Fruit fly (Drosophila melanogaster) whole organism, embryonic: Measurements from ENCODE around the gene Alg11.

ENCODE experiments used
- Blimp-1 ChIP-seq: fragments of 200-800 bp; sonication (Bioruptor generic); optimal IDR thresholded peaks from 3 replicates; lab custom pipeline; 2018; ENCODE audit warnings: missing biosample characterization, missing genetic modification characterization, mild to moderate bottlenecking, moderate library complexity, missing genetic modification reagents
- CG10147 ChIP-seq: fragments of 200-800 bp; sonication (Bioruptor generic); optimal IDR thresholded peaks from 2 replicates; lab custom pipeline; 2019; ENCODE audit warnings: missing biosample characterization, mild to moderate bottlenecking, missing genetic modification characterization, moderate library complexity
- CG11456 ChIP-seq: fragments of 200-800 bp; sonication (Bioruptor generic); IDR thresholded peaks from 3 replicates; pipeline ENCODE4 v1.3.6; 2022; ENCODE audit warnings: missing biosample characterization, missing genetic modification characterization
- CG13624 ChIP-seq: fragments of 200-800 bp; sonication (Bioruptor generic); optimal IDR thresholded peaks from 2 replicates; lab custom pipeline; 2016; ENCODE audit warnings: missing biosample characterization, missing genetic modification characterization
- CG14860 ChIP-seq: fragments of 200-800 bp; sonication (Bioruptor generic); IDR thresholded peaks from 3 replicates; pipeline ENCODE4 v1.3.6; 2022; ENCODE audit warnings: missing biosample characterization, missing genetic modification characterization; ENCODE audit not compliant: partially characterized antibody
- CG15696 ChIP-seq: fragments of 200-800 bp; sonication (Bioruptor generic); optimal IDR thresholded peaks from 2 replicates; lab custom pipeline; 2019; ENCODE audit warnings: missing biosample characterization, mild to moderate bottlenecking, missing genetic modification characterization, moderate library complexity
- CG17829 ChIP-seq: fragments of 200-800 bp; optimal IDR thresholded peaks from 2 replicates; lab custom pipeline; 2019; ENCODE audit warnings: missing biosample characterization, mild to moderate bottlenecking, missing genetic modification characterization, moderate library complexity
- CG18011 ChIP-seq: fragments of 200-800 bp; sonication (Bioruptor generic); optimal IDR thresholded peaks from 2 replicates; lab custom pipeline; 2017; ENCODE audit warnings: missing biosample characterization, missing genetic modification characterization, mild to moderate bottlenecking, moderate library complexity, missing genotype
- CG2875 ChIP-seq: fragments of 200-800 bp; sonication (Bioruptor generic); optimal IDR thresholded peaks from 2 replicates; lab custom pipeline; 2017; ENCODE audit warnings: missing biosample characterization, mild to moderate bottlenecking, missing genetic modification characterization, missing genetic modification reagents
- CG30403 ChIP-seq: fragments of 200-800 bp; sonication (Bioruptor generic); optimal IDR thresholded peaks from 3 replicates; lab custom pipeline; 2016; ENCODE audit warnings: missing biosample characterization, missing genetic modification characterization
- CG31388 ChIP-seq: fragments of 200-800 bp; sonication (Bioruptor generic); optimal IDR thresholded peaks from 2 replicates; lab custom pipeline; 2016; ENCODE audit warnings: missing biosample characterization, missing genetic modification characterization
- CG3163 ChIP-seq: fragments of 200-800 bp; sonication (Bioruptor generic); optimal IDR thresholded peaks from 3 replicates; lab custom pipeline; 2016; ENCODE audit warnings: missing biosample characterization, missing genetic modification characterization
- CG4404 ChIP-seq: fragments of 200-800 bp; sonication (Bioruptor generic); IDR thresholded peaks from 2 replicates; pipeline ENCODE4 v1.3.6; 2022; ENCODE audit warnings: missing biosample characterization, missing genetic modification characterization
- CG6654 ChIP-seq: fragments of 200-800 bp; sonication (Bioruptor generic); optimal IDR thresholded peaks from 2 replicates; lab custom pipeline; 2017; ENCODE audit warnings: missing biosample characterization, mild to moderate bottlenecking, missing genetic modification characterization
- CG8089 ChIP-seq: fragments of 200-800 bp; sonication (Bioruptor generic); optimal IDR thresholded peaks from 3 replicates; lab custom pipeline; 2016; ENCODE audit warnings: missing biosample characterization, missing genetic modification characterization
- CG9817 ChIP-seq: fragments of 200-800 bp; sonication (Bioruptor generic); optimal IDR thresholded peaks from 2 replicates; lab custom pipeline; 2018; ENCODE audit warnings: missing biosample characterization, mild to moderate bottlenecking, missing genetic modification characterization, moderate library complexity
- Chrac-16 ChIP-seq: fragments of 200-800 bp; sonication (Bioruptor generic); optimal IDR thresholded peaks from 3 replicates; lab custom pipeline; 2016; ENCODE audit warnings: missing biosample characterization, missing genetic modification characterization
- CrebB ChIP-seq: fragments of 200-800 bp; sonication (Bioruptor generic); optimal IDR thresholded peaks from 3 replicates; lab custom pipeline; 2018; ENCODE audit warnings: missing biosample characterization, mild to moderate bottlenecking, missing genetic modification characterization
- Dp ChIP-seq: fragments of 200-800 bp; sonication (Bioruptor generic); optimal IDR thresholded peaks from 2 replicates; lab custom pipeline; 2018; ENCODE audit warnings: missing biosample characterization, mild to moderate bottlenecking, missing genetic modification characterization, moderate library complexity
- H2.0 ChIP-seq: fragments of 200-800 bp; sonication (Bioruptor generic); IDR thresholded peaks from 2 replicates; pipeline ENCODE4 v1.3.6; 2022; ENCODE audit warnings: missing biosample characterization, missing genetic modification characterization
- HLHmδ ChIP-seq: fragments of 200-800 bp; sonication (Bioruptor generic); optimal IDR thresholded peaks from 2 replicates; lab custom pipeline; 2018; ENCODE audit warnings: missing biosample characterization, mild to moderate bottlenecking, missing genetic modification characterization, moderate library complexity
- Hey ChIP-seq: fragments of 200-800 bp; sonication (Bioruptor generic); optimal IDR thresholded peaks from 3 replicates; lab custom pipeline; 2018; ENCODE audit warnings: missing biosample characterization, mild to moderate bottlenecking, missing genetic modification characterization
- Hr39 ChIP-seq: fragments of >200 bp; optimal IDR thresholded peaks from 2 replicates; lab custom pipeline; 2017
- Hsf ChIP-seq: fragments of 200-800 bp; sonication (Bioruptor generic); optimal IDR thresholded peaks from 3 replicates; lab custom pipeline; 2016; ENCODE audit warnings: missing biosample characterization, missing genetic modification characterization
- Kr ChIP-seq: fragments of 200-800 bp; sonication (Bioruptor generic); optimal IDR thresholded peaks from 2 replicates; lab custom pipeline; 2017; ENCODE audit warnings: missing biosample characterization, mild to moderate bottlenecking, missing genetic modification characterization
- NFAT ChIP-seq: fragments of 200-800 bp; sonication (Bioruptor generic); IDR thresholded peaks from 2 replicates; pipeline ENCODE4 v1.3.6; 2022; ENCODE audit warnings: missing biosample characterization, missing genetic modification characterization
- Pdp1 ChIP-seq, 2 experiments: fragments of 200-800 bp; sonication (Bioruptor generic); optimal IDR thresholded peaks; 3 replicates each; lab custom pipeline; 2016; ENCODE audit warnings: missing biosample characterization in 2 of 2, missing genetic modification characterization in 2 of 2, mild to moderate bottlenecking in 1 of 2, moderate library complexity in 1 of 2
- Ptx1 ChIP-seq: fragments of 200-800 bp; sonication (Bioruptor generic); IDR thresholded peaks from 2 replicates; pipeline ENCODE4 v1.3.6; 2022; ENCODE audit warnings: missing biosample characterization, missing genetic modification characterization
- Taf1 ChIP-seq: fragments of 200-800 bp; sonication (Bioruptor generic); IDR thresholded peaks from 2 replicates; pipeline ENCODE4 v1.3.6; 2022; ENCODE audit warnings: missing biosample characterization, missing genetic modification characterization
- ac ChIP-seq: fragments of 200-800 bp; sonication (Bioruptor generic); optimal IDR thresholded peaks from 3 replicates; lab custom pipeline; 2017; ENCODE audit warnings: missing biosample characterization, mild to moderate bottlenecking, missing genetic modification characterization
- bcd ChIP-seq: fragments of 200-800 bp; sonication (Bioruptor generic); optimal IDR thresholded peaks from 2 replicates; lab custom pipeline; 2017; ENCODE audit warnings: missing biosample characterization, mild to moderate bottlenecking, missing genetic modification characterization
- bigmax ChIP-seq: fragments of 200-800 bp; sonication (Bioruptor generic); optimal IDR thresholded peaks from 2 replicates; lab custom pipeline; 2018; ENCODE audit warnings: missing biosample characterization, mild to moderate bottlenecking, missing genetic modification characterization
- br ChIP-seq: fragments of >200 bp; optimal IDR thresholded peaks from 2 replicates; lab custom pipeline; 2017
- caup ChIP-seq: fragments of 200-800 bp; sonication (Bioruptor generic); optimal IDR thresholded peaks from 3 replicates; lab custom pipeline; 2017; ENCODE audit warnings: missing biosample characterization, mild to moderate bottlenecking, missing genetic modification characterization, moderate library complexity; ENCODE audit not compliant: severe bottlenecking
- cg ChIP-seq: fragments of 200-800 bp; sonication (Bioruptor generic); optimal IDR thresholded peaks from 3 replicates; lab custom pipeline; 2019; ENCODE audit warnings: missing biosample characterization, mild to moderate bottlenecking, missing genetic modification characterization, moderate library complexity
- dimm ChIP-seq: fragments of 200-800 bp; sonication (Bioruptor generic); IDR thresholded peaks from 2 replicates; pipeline ENCODE4 v1.3.6; 2022; ENCODE audit warnings: missing biosample characterization, missing genetic modification characterization
- gem ChIP-seq: fragments of 200-800 bp; sonication (Bioruptor generic); optimal IDR thresholded peaks from 2 replicates; lab custom pipeline; 2019; ENCODE audit warnings: missing biosample characterization, mild to moderate bottlenecking, missing genetic modification characterization, moderate library complexity
- gt ChIP-seq: fragments of 200-800 bp; sonication (Bioruptor generic); IDR thresholded peaks from 2 replicates; pipeline ENCODE4 v1.3.6; 2022; ENCODE audit warnings: missing biosample characterization, missing genetic modification characterization
- her ChIP-seq: fragments of 200-800 bp; sonication (Bioruptor generic); optimal IDR thresholded peaks from 2 replicates; lab custom pipeline; 2016; ENCODE audit warnings: missing biosample characterization, missing genetic modification characterization
- jing ChIP-seq: fragments of 200-800 bp; sonication (Bioruptor generic); optimal IDR thresholded peaks from 2 replicates; lab custom pipeline; 2018; ENCODE audit warnings: missing biosample characterization, mild to moderate bottlenecking, missing genetic modification characterization
- knrl ChIP-seq: fragments of 200-800 bp; sonication (Bioruptor generic); IDR thresholded peaks from 3 replicates; pipeline ENCODE4 v1.3.6; 2022; ENCODE audit warnings: missing biosample characterization, missing genetic modification characterization; ENCODE audit not compliant: partially characterized antibody
- lab ChIP-seq: fragments of 200-800 bp; sonication (Bioruptor generic); optimal IDR thresholded peaks from 3 replicates; lab custom pipeline; 2017; ENCODE audit warnings: missing biosample characterization, missing genetic modification characterization, mild to moderate bottlenecking, moderate library complexity, missing genetic modification reagents
- sc ChIP-seq, 3 experiments: fragments of >200 bp in 2 of 3; fragments of 200-800 bp in 1 of 3; sonication (Bioruptor generic) in 1 of 3; optimal IDR thresholded peaks; 2 replicates in 2 of 3; 3 replicates in 1 of 3; lab custom pipeline; 2017; ENCODE audit warnings: mild to moderate bottlenecking in 1 of 3, missing biosample characterization in 1 of 3, missing genetic modification characterization in 1 of 3, missing genetic modification reagents in 1 of 3
- sima ChIP-seq: fragments of 200-800 bp; sonication (Bioruptor generic); optimal IDR thresholded peaks from 2 replicates; lab custom pipeline; 2016; ENCODE audit warnings: missing biosample characterization, missing genetic modification characterization
- sqz ChIP-seq: fragments of 200-800 bp; sonication (Bioruptor generic); optimal IDR thresholded peaks from 3 replicates; lab custom pipeline; 2018; ENCODE audit warnings: missing biosample characterization, mild to moderate bottlenecking, missing genetic modification characterization
- tgo ChIP-seq: fragments of 200-800 bp; sonication (Bioruptor generic); IDR thresholded peaks from 3 replicates; pipeline ENCODE4 v1.3.6; 2022; ENCODE audit warnings: missing biosample characterization, missing genetic modification characterization
- trem ChIP-seq: fragments of 200-800 bp; optimal IDR thresholded peaks from 3 replicates; lab custom pipeline; 2019; ENCODE audit warnings: missing biosample characterization, mild to moderate bottlenecking, missing genetic modification characterization, moderate library complexity
- tx ChIP-seq: fragments of 200-800 bp; sonication (Bioruptor generic); optimal IDR thresholded peaks from 2 replicates; lab custom pipeline; 2016; ENCODE audit warnings: missing biosample characterization, missing genetic modification characterization
- unpg ChIP-seq: fragments of 200-800 bp; sonication (Bioruptor generic); optimal IDR thresholded peaks from 3 replicates; lab custom pipeline; 2018; ENCODE audit warnings: missing biosample characterization, mild to moderate bottlenecking, missing genetic modification characterization, moderate library complexity
- vvl ChIP-seq: fragments of 200-800 bp; sonication (Bioruptor generic); IDR thresholded peaks from 2 replicates; pipeline ENCODE4 v1.3.6; 2022; ENCODE audit warnings: missing biosample characterization, missing genetic modification characterization
- yki ChIP-seq: fragments of >200 bp; optimal IDR thresholded peaks from 3 replicates; lab custom pipeline; 2018

Alg11 gene

DNA sequence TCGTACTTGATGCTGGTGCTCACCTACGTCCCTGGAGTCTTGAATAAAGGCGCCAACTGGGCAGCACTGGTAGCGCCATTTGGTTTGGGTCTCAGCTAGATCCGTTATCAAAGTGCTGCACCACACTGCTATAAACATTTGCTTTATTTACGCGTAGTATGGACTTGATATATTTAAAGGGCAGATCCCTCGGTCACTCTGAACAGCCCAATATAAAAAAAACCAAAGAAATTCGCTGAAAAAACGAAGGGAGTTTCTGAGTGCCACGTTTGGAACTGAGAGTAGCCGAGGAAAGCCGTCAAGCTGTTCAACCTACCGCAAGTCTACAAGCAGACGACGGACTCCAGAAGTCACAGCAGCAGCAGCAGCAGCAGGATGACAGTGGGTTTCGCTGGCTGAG is 15.2 kb downstream of the Alg11 start, which contains the start of gene Atox1 (continued):
- TF ChIP-seq NFAT (GFP tag; lab: Robert Waterston, UW) (peak; percentile 41; the same call in 1 of the 2 replicates), caup (GFP tag; lab: Kevin White, UChicago) (no peak), br (lab: Kevin White, UChicago) (no peak), CG15696 (tag; lab: Kevin White, UChicago) (no peak), Pdp1 (GFP tag; optimal IDR thresholded peaks at IDR 0.05; lab: Kevin White, UChicago) (peak; percentile 10 to 53), knrl (GFP tag; lab: Robert Waterston, UW) (peak; percentile 48; the same call in 1 of the 3 replicates), Ptx1 (GFP tag; lab: Robert Waterston, UW) (0 out of 2 replicates have a peak, but pooled peaks have one; percentile 21), gt (GFP tag; lab: Robert Waterston, UW) (no peak), Hr39 (lab: Kevin White, UChicago) (no peak), CG17829 (tag; lab: Kevin White, UChicago) (peak; percentile 27), CG13624 (peak; percentile 66), unpg (GFP tag; lab: Kevin White, UChicago) (no peak), sqz (peak; percentile 95), CG10147 (GFP tag; lab: Kevin White, UChicago) (peak; percentile 46), her (GFP tag; lab: Kevin White, UChicago) (peak; percentile 30), Hey (tag; lab: Kevin White, UChicago) (peak; percentile 22), sc (optimal IDR thresholded peaks at IDR 0.05; lab: Kevin White, UChicago) (no peak), sc (GFP tag; optimal IDR thresholded peaks at IDR 0.05; lab: Kevin White, UChicago) (no peak), Taf1 (GFP tag; lab: Robert Waterston, UW) (no peak), CG18011 (no peak), CG31388 (GFP tag; lab: Kevin White, UChicago) (no peak), CrebB (tag; lab: Kevin White, UChicago) (peak; percentile 55), Dp (GFP tag; lab: Kevin White, UChicago) (peak; percentile 99), Chrac-16 (GFP tag; lab: Kevin White, UChicago) (peak; percentile 10), yki (lab: Kevin White, UChicago) (no peak), trem (tag; lab: Kevin White, UChicago) (peak; percentile 60), CG14860 (GFP tag; lab: Robert Waterston, UW) (no peak), bigmax (GFP tag; lab: Kevin White, UChicago) (peak; percentile 40), CG4404 (GFP tag; lab: Robert Waterston, UW) (no peak), CG30403 (GFP tag; lab: Kevin White, UChicago) (peak; percentile 5), CG9817 (tag; lab: Kevin White, UChicago) (peak; percentile 63), bcd (GFP tag; lab: Kevin White, UChicago) (peak; percentile 57), jing (GFP tag; lab: Kevin White, UChicago) (no peak), sima (GFP tag; lab: Kevin White, UChicago) (no peak), Hsf (peak; percentile 16), HLHmδ (GFP tag; lab: Kevin White, UChicago) (no peak), CG8089 (no peak), CG6654 (GFP tag; lab: Kevin White, UChicago) (no peak), CG3163 (GFP tag; lab: Kevin White, UChicago) (peak; percentile 27), tgo (GFP tag; lab: Robert Waterston, UW) (no peak), gem (tag; lab: Kevin White, UChicago) (no peak), ac (GFP tag; lab: Kevin White, UChicago) (no peak), Kr (GFP tag; lab: Kevin White, UChicago) (no peak), H2.0 (GFP tag; lab: Robert Waterston, UW) (peak; percentile 43; the same call in 1 of the 2 replicates), CG11456 (peak; percentile 68; the same call in 2 of the 3 replicates), vvl (GFP tag; lab: Robert Waterston, UW) (0 out of 2 replicates have a peak, but pooled peaks have one; percentile 52), CG2875 (GFP tag; lab: Kevin White, UChicago) (no peak), cg (GFP tag; lab: Kevin White, UChicago) (no peak), lab (GFP tag; lab: Kevin White, UChicago) (peak; percentile 47), tx (no peak), dimm (GFP tag; lab: Robert Waterston, UW) (no peak), Blimp-1 (GFP tag; lab: Kevin White, UChicago) (no peak)
